Worm (Caenorhabditis elegans) whole organism, L3 larva: ENCODE results near the gene srxa-14.

Experiments used
- R02D3.7 ChIP-seq: fragments of 150-350 bp; optimal IDR thresholded peaks from 2 replicates; lab custom pipeline; 2014; ENCODE audit warnings: missing biosample characterization, missing genetic modification characterization
- aly-2 ChIP-seq: fragments of 150-350 bp; optimal IDR thresholded peaks from 2 replicates; lab custom pipeline; 2014; ENCODE audit warnings: missing biosample characterization, missing genetic modification characterization
- ama-1 ChIP-seq: fragments of 150-350 bp; optimal IDR thresholded peaks from 2 replicates; lab custom pipeline; 2018
- ceh-16 ChIP-seq: sonication (generic microtip); optimal IDR thresholded peaks from 2 replicates; lab custom pipeline; 2017; ENCODE audit warnings: missing biosample characterization, missing genetic modification characterization
- ceh-28 ChIP-seq: fragments of 150-350 bp; optimal IDR thresholded peaks from 2 replicates; lab custom pipeline; 2014; ENCODE audit warnings: missing biosample characterization, missing genetic modification reagents, missing genetic modification characterization
- ceh-9 ChIP-seq: sonication (generic microtip); optimal IDR thresholded peaks from 2 replicates; lab custom pipeline; 2018; ENCODE audit warnings: missing biosample characterization, missing genetic modification characterization
- daf-12 ChIP-seq: fragments of 150-350 bp; optimal IDR thresholded peaks from 2 replicates; lab custom pipeline; 2014; ENCODE audit warnings: missing biosample characterization, missing genetic modification reagents, missing genetic modification characterization
- egl-5 ChIP-seq: fragments of 150-350 bp; optimal IDR thresholded peaks from 2 replicates; lab custom pipeline; 2017; ENCODE audit warnings: missing biosample characterization, missing genetic modification reagents, missing genetic modification characterization, inconsistent platforms
- elt-1 ChIP-seq: fragments of 150-350 bp; optimal IDR thresholded peaks from 2 replicates; lab custom pipeline; 2014; ENCODE audit warnings: missing biosample characterization, missing genetic modification characterization
- elt-2 ChIP-seq: sonication (generic microtip); optimal IDR thresholded peaks from 2 replicates; lab custom pipeline; 2016; ENCODE audit warnings: missing genetic modification reagents, mild to moderate bottlenecking, missing genetic modification characterization, missing compliant biosample characterization
- eor-1 ChIP-seq, 2 experiments: fragments of 150-350 bp; optimal IDR thresholded peaks; 2 replicates each; lab custom pipeline; 2014 to 2018; ENCODE audit warnings: missing biosample characterization in 2 of 2, missing genetic modification characterization in 2 of 2
- fkh-10 ChIP-seq: sonication (generic microtip); optimal IDR thresholded peaks from 2 replicates; lab custom pipeline; 2017; ENCODE audit warnings: missing biosample characterization, missing genetic modification reagents, missing genetic modification characterization
- fkh-2 ChIP-seq: fragments of 150-350 bp; optimal IDR thresholded peaks from 2 replicates; lab custom pipeline; 2014; ENCODE audit warnings: missing biosample characterization, missing genetic modification reagents, missing genetic modification characterization
- hmg-11 ChIP-seq: sonication (generic microtip); optimal IDR thresholded peaks from 2 replicates; lab custom pipeline; 2016; ENCODE audit warnings: missing genetic modification characterization, missing compliant biosample characterization
- jun-1 ChIP-seq: fragments of 150-350 bp; optimal IDR thresholded peaks from 2 replicates; lab custom pipeline; 2014; ENCODE audit warnings: missing biosample characterization, missing genetic modification reagents, missing genetic modification characterization
- lin-15B ChIP-seq: fragments of 150-350 bp; optimal IDR thresholded peaks from 2 replicates; lab custom pipeline; 2014; ENCODE audit warnings: missing biosample characterization, missing genetic modification characterization
- mdl-1 ChIP-seq: fragments of 150-350 bp; optimal IDR thresholded peaks from 2 replicates; lab custom pipeline; 2014; ENCODE audit warnings: missing biosample characterization, missing genetic modification characterization
- mml-1 ChIP-seq: fragments of 150-350 bp; sonication (generic microtip); optimal IDR thresholded peaks from 3 replicates; lab custom pipeline; 2014; ENCODE audit warnings: missing biosample characterization, missing genetic modification characterization
- nfya-1 ChIP-seq: sonication (generic microtip); optimal IDR thresholded peaks from 2 replicates; lab custom pipeline; 2017; ENCODE audit warnings: missing genetic modification characterization, mild to moderate bottlenecking, missing compliant biosample characterization, antibody characterized with exemption, moderate library complexity; ENCODE audit not compliant: insufficient read depth
- nhr-12 ChIP-seq: fragments of 150-350 bp; optimal IDR thresholded peaks from 2 replicates; lab custom pipeline; 2014; ENCODE audit warnings: missing biosample characterization, missing genetic modification characterization
- nhr-23 ChIP-seq: fragments of 150-350 bp; optimal IDR thresholded peaks from 2 replicates; lab custom pipeline; 2014; ENCODE audit warnings: missing biosample characterization, missing genetic modification reagents, missing genetic modification characterization
- nhr-25 ChIP-seq: sonication (generic microtip); optimal IDR thresholded peaks from 2 replicates; lab custom pipeline; 2017; ENCODE audit warnings: missing biosample characterization, missing genetic modification characterization
- nhr-28 ChIP-seq: fragments of 150-350 bp; optimal IDR thresholded peaks from 2 replicates; lab custom pipeline; 2014; ENCODE audit warnings: missing biosample characterization, missing genetic modification characterization
- nhr-43 ChIP-seq: sonication (generic microtip); optimal IDR thresholded peaks from 2 replicates; lab custom pipeline; 2016; ENCODE audit warnings: mild to moderate bottlenecking, missing genetic modification characterization, missing compliant biosample characterization; ENCODE audit not compliant: poor library complexity, severe bottlenecking
- nhr-67 ChIP-seq: fragments of 150-350 bp; optimal IDR thresholded peaks from 2 replicates; lab custom pipeline; 2014; ENCODE audit warnings: missing biosample characterization, missing genetic modification characterization
- pha-4 ChIP-seq: fragments of 150-350 bp; optimal IDR thresholded peaks from 2 replicates; lab custom pipeline; 2014; ENCODE audit warnings: missing biosample characterization, missing genetic modification reagents, missing genetic modification characterization
- pqm-1 ChIP-seq: fragments of 150-350 bp; optimal IDR thresholded peaks from 2 replicates; lab custom pipeline; 2017; ENCODE audit warnings: missing biosample characterization, missing genetic modification characterization, inconsistent platforms
- sea-2 ChIP-seq: fragments of 150-350 bp; sonication (generic microtip); optimal IDR thresholded peaks from 4 replicates; lab custom pipeline; 2014; ENCODE audit warnings: missing biosample characterization, missing genetic modification reagents, missing genetic modification characterization
- skn-1 ChIP-seq: fragments of 150-350 bp; optimal IDR thresholded peaks from 2 replicates; lab custom pipeline; 2014; ENCODE audit warnings: missing biosample characterization, missing genetic modification characterization
- snpc-4 ChIP-seq: fragments of 150-350 bp; optimal IDR thresholded peaks from 2 replicates; lab custom pipeline; 2014; ENCODE audit warnings: missing biosample characterization, missing genetic modification characterization
- unc-39 ChIP-seq: sonication (generic microtip); optimal IDR thresholded peaks from 4 replicates; lab custom pipeline; 2017; ENCODE audit warnings: missing biosample characterization, missing genetic modification characterization
- unc-62 ChIP-seq: fragments of 150-350 bp; sonication (generic microtip); optimal IDR thresholded peaks from 4 replicates; lab custom pipeline; 2014; ENCODE audit warnings: missing biosample characterization, missing genetic modification reagents, missing genetic modification characterization
- zag-1 ChIP-seq: fragments of 150-350 bp; optimal IDR thresholded peaks from 2 replicates; lab custom pipeline; 2014; ENCODE audit warnings: missing biosample characterization, missing genetic modification characterization
- ztf-4 ChIP-seq: fragments of 150-350 bp; optimal IDR thresholded peaks from 2 replicates; lab custom pipeline; 2014; ENCODE audit warnings: missing biosample characterization, missing genetic modification characterization

The srxa-14 gene

DNA sequence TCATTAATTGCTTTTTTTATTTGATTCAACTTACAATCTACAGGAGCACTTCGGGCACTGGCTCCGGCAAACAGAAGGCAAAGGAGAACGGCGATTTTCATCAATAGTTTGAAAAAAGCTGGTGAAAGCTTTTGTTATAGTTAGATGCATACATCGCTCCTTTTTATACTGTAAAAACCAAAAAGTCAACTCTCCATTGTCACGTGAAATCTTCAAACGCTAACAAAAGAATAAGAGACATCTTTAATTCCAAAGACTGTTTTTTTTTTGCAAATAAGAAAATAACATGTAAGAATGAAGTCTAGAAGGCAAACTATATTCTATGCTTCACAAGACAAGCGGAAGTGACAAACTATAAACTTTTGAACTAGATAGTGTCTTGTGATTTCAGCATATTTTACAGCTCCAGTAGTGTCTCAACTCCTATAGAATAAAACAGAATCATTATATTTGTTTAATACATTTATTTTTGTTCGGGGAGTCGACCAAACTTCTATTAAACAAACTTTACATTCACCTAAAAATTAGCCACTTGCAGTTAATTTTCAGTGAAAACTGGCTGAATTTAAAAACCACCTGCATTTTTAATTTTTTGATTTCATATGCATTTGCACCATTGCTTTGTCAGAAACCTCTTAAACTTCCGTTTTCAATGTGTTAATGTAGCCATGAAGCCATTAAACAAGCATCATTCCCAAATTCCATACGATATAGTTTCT is 13.2 kb upstream of the srxa-14 start, which contains the start of the genes F46B3.9 and srz-18:
Gene F46B3.9 (minus strand): TSS at position 101 of the 719 bp plus-strand sequence.
Gene srz-18 (plus strand): TSS at position 669 of the 719 bp plus-strand sequence.
- TF ChIP-seq skn-1 (tag; lab: Kevin White, UChicago) (no peak), snpc-4 (no peak), elt-1 (no peak), eor-1 (tag; optimal IDR thresholded peaks at IDR 0.05; lab: Kevin White, UChicago) (no peak), ztf-4 (tag; lab: Kevin White, UChicago) (no peak), mml-1 (no peak), pha-4 (tag; lab: Kevin White, UChicago) (no peak), lin-15B (tag; lab: Kevin White, UChicago) (no peak), egl-5 (tag; lab: Kevin White, UChicago) (no peak), R02D3.7 (tag; lab: Kevin White, UChicago) (no peak), aly-2 (tag; lab: Kevin White, UChicago) (no peak), fkh-2 (no peak), ceh-28 (no peak), nhr-43 (tag; lab: Kevin White, UChicago) (no peak), jun-1 (no peak), nhr-28 (tag; lab: Kevin White, UChicago) (no peak), mdl-1 (tag; lab: Kevin White, UChicago) (no peak)

DNA sequence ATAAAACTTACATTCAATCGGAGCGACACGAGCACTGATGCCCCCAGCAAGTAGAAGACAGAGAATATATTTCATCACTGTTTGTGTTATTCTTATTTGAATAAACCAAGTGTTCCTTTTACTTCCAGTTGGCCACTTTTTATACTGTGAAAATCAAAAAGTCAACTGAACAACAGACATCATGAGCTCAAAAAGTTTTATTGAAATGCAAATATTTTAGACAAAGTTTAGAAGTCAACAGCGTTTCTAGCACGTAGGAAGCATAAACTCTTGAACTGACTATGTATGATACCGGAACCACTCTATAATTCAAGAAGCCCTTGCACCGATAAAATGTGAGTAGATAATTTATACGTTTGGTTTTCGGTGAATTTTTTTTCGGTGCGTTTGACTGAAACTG is 8.1 kb upstream of the srxa-14 start, which contains the start of gene F46B3.14:
Gene F46B3.14 (minus strand): TSS at position 101 of the 400 bp plus-strand sequence.
- TF ChIP-seq elt-2 (tag; lab: Kevin White, UChicago) (no peak), ceh-28 (no peak), nhr-67 (tag; lab: Kevin White, UChicago) (no peak), fkh-2 (no peak), ama-1 (lab: Kevin White, UChicago) (no peak), ceh-9 (no peak), lin-15B (tag; lab: Kevin White, UChicago) (no peak), nhr-43 (tag; lab: Kevin White, UChicago) (no peak), nhr-25 (tag; lab: Kevin White, UChicago) (no peak)

DNA sequence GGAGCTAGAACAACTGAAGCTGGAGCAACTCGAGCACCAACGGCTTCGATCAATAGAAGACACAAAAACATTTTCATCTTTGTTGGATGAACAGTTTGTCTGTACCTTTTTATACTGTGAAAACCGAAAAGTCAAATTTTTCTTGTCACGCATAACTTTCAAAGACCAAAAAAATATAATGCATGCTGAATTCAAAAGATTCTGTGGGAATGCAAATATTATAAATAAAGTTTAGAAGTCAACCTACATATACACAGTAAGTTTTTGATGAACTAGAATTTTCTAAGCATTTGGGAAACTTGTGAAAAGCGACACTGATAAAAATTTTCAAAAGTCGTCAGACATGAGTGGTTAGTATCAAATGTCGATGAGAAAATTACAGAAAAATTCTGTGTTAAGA is 5.8 kb upstream of the srxa-14 start, which contains the start of gene F46B3.15:
Gene F46B3.15 (minus strand): TSS at position 101 of the 400 bp plus-strand sequence.
- TF ChIP-seq ceh-9: no peak
- no peak for TF ChIP-seq nhr-23 (tag; lab: Kevin White, UChicago)
- no peak for TF ChIP-seq sea-2 (GFP tag; lab: Kevin White, UChicago)
- no peak for TF ChIP-seq daf-12 (tag; lab: Kevin White, UChicago)
- no peak for TF ChIP-seq ceh-16 (tag; lab: Kevin White, UChicago)

DNA sequence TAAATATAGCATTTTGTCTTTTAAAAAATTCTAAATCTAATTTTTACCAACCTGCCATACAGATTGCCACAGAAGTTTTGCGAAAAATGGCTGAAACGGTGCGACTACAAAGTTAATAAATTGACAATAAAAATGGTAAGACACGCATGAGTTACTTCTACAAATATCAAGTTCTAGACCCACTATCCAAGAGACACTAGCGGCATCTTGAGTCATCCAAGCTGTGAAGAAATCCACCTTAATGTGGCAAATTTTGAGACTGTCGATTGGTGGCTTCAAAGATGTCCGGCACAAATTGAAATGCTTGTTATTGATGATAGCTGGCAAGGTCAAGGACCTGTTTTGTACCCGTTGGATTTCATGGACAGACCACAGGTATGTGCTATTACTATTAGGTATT is 5.1 kb upstream of the srxa-14 start, which contains the start of gene F46B3.16:
Gene F46B3.16 (plus strand): TSS at position 301 of the 400 bp plus-strand sequence.
- TF ChIP-seq nhr-12 (tag; lab: Kevin White, UChicago) (no peak), unc-39 (no peak), pqm-1 (no peak), aly-2 (tag; lab: Kevin White, UChicago) (no peak), sea-2 (GFP tag; lab: Kevin White, UChicago) (no peak), snpc-4 (no peak), nhr-28 (tag; lab: Kevin White, UChicago) (no peak), fkh-10 (GFP tag; lab: Kevin White, UChicago) (no peak), zag-1 (tag; lab: Kevin White, UChicago) (no peak), R02D3.7 (tag; lab: Kevin White, UChicago) (no peak), ama-1 (lab: Kevin White, UChicago) (no peak), hmg-11 (tag; lab: Kevin White, UChicago) (no peak), unc-62 (GFP tag; lab: Kevin White, UChicago) (no peak), skn-1 (tag; lab: Kevin White, UChicago) (no peak)
- TF ChIP-seq, all 47 proteins: peak for 0

DNA sequence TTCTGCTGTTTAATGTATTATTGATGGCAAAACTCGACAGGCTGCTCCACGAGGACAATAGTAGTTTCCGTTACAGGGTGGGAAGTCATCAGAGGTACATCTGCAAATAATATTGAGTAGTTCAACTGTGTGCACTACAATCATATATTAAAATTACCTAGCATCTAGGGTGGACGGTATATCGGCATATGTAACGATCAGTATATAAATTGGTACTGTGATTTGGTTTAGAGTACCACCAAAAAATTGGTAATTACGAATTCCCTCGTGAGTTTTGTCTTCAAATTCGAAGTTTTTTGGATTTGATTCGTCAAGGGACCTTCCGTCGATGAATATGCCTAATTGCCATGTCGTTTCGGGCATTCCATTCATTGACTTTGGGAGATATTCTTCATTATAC is 2.5 kb upstream of the srxa-14 start, which contains the start of gene ttr-13:
Gene ttr-13 (minus strand): TSS at position 101 of the 400 bp plus-strand sequence.
- TF ChIP-seq nhr-67 (tag; lab: Kevin White, UChicago): no peak
- TF ChIP-seq ceh-16 (tag; lab: Kevin White, UChicago): no peak
- no peak for TF ChIP-seq fkh-10 (GFP tag; lab: Kevin White, UChicago)
- TF ChIP-seq nfya-1 (tag; lab: Kevin White, UChicago): no peak
- TF ChIP-seq ceh-9: no peak
- TF ChIP-seq unc-39: no peak
- no peak for TF ChIP-seq skn-1 (tag; lab: Kevin White, UChicago)
- no peak for TF ChIP-seq pqm-1
- TF ChIP-seq egl-5 (tag; lab: Kevin White, UChicago): no peak
- TF ChIP-seq, all 47 proteins: peak for 0
